Fruit fly (Drosophila melanogaster) whole organism, embryonic: ENCODE results near the gene Pif1A.

Source experiments
- Abd-B ChIP-seq: fragments of 200-800 bp; sonication (Bioruptor generic); optimal IDR thresholded peaks from 2 replicates; lab custom pipeline; 2018; ENCODE audit warnings: missing biosample characterization, mild to moderate bottlenecking, missing genetic modification characterization, moderate library complexity
- Atf-2 ChIP-seq: fragments of 200-800 bp; sonication (Bioruptor generic); optimal IDR thresholded peaks from 2 replicates; lab custom pipeline; 2016; ENCODE audit warnings: missing biosample characterization, missing genetic modification characterization
- B-H2 ChIP-seq: fragments of 200-800 bp; sonication (Bioruptor generic); optimal IDR thresholded peaks from 2 replicates; lab custom pipeline; 2018; ENCODE audit warnings: missing biosample characterization, mild to moderate bottlenecking, missing genetic modification characterization
- CG1024 ChIP-seq: fragments of 200-800 bp; sonication (Bioruptor generic); IDR thresholded peaks from 2 replicates; pipeline ENCODE4 v1.3.6; 2022; ENCODE audit warnings: missing biosample characterization, missing genetic modification characterization
- CG10267 ChIP-seq: fragments of 200-800 bp; sonication (Bioruptor generic); optimal IDR thresholded peaks from 2 replicates; lab custom pipeline; 2018; ENCODE audit warnings: missing biosample characterization, mild to moderate bottlenecking, missing genetic modification characterization, moderate library complexity
- CG10654 ChIP-seq: fragments of 200-800 bp; sonication (Bioruptor generic); optimal IDR thresholded peaks from 2 replicates; lab custom pipeline; 2016; ENCODE audit warnings: missing biosample characterization, missing genetic modification characterization
- CG11085 ChIP-seq: fragments of 200-800 bp; sonication (Bioruptor generic); IDR thresholded peaks from 2 replicates; pipeline ENCODE4 v1.3.6; 2022; ENCODE audit warnings: missing biosample characterization, missing genetic modification characterization
- CG11398 ChIP-seq: fragments of 200-800 bp; sonication (Bioruptor generic); optimal IDR thresholded peaks from 2 replicates; lab custom pipeline; 2016; ENCODE audit warnings: missing biosample characterization, missing genetic modification characterization
- CG11696 ChIP-seq: fragments of 200-800 bp; sonication (Bioruptor generic); IDR thresholded peaks from 2 replicates; pipeline ENCODE4 v1.3.6; 2022; ENCODE audit warnings: missing biosample characterization, missing genetic modification characterization
- CG12155 ChIP-seq: fragments of 200-800 bp; sonication (Bioruptor generic); optimal IDR thresholded peaks from 3 replicates; lab custom pipeline; 2016; ENCODE audit warnings: missing biosample characterization, missing genetic modification characterization
- CG12219 ChIP-seq: fragments of 200-800 bp; sonication (Bioruptor generic); optimal IDR thresholded peaks from 3 replicates; lab custom pipeline; 2018; ENCODE audit warnings: missing biosample characterization, mild to moderate bottlenecking, missing genetic modification characterization
- CG12391 ChIP-seq: fragments of 200-800 bp; sonication (Bioruptor generic); optimal IDR thresholded peaks from 3 replicates; lab custom pipeline; 2018; ENCODE audit warnings: missing biosample characterization, mild to moderate bottlenecking, missing genetic modification characterization, moderate library complexity
- CG12744 ChIP-seq: fragments of 200-800 bp; sonication (Bioruptor generic); optimal IDR thresholded peaks from 2 replicates; lab custom pipeline; 2016; ENCODE audit warnings: missing biosample characterization, missing genetic modification characterization
- CG13624 ChIP-seq: fragments of 200-800 bp; sonication (Bioruptor generic); optimal IDR thresholded peaks from 2 replicates; lab custom pipeline; 2016; ENCODE audit warnings: missing biosample characterization, missing genetic modification characterization
- CG14050 ChIP-seq: fragments of 200-800 bp; sonication (Bioruptor generic); IDR thresholded peaks from 3 replicates; pipeline ENCODE4 v1.3.6; 2022; ENCODE audit warnings: missing biosample characterization, missing genetic modification characterization
- CG14710 ChIP-seq: fragments of 200-800 bp; sonication (Bioruptor generic); optimal IDR thresholded peaks from 3 replicates; lab custom pipeline; 2019; ENCODE audit warnings: missing biosample characterization, mild to moderate bottlenecking, missing genetic modification characterization, moderate library complexity
- CG14860 ChIP-seq: fragments of 200-800 bp; sonication (Bioruptor generic); IDR thresholded peaks from 3 replicates; pipeline ENCODE4 v1.3.6; 2022; ENCODE audit warnings: missing biosample characterization, missing genetic modification characterization; ENCODE audit not compliant: partially characterized antibody
- CG17802 ChIP-seq: fragments of 200-800 bp; sonication (Bioruptor generic); optimal IDR thresholded peaks from 2 replicates; lab custom pipeline; 2018; ENCODE audit warnings: missing biosample characterization, mild to moderate bottlenecking, missing genetic modification characterization, moderate library complexity
- CG17829 ChIP-seq: fragments of 200-800 bp; optimal IDR thresholded peaks from 2 replicates; lab custom pipeline; 2019; ENCODE audit warnings: missing biosample characterization, mild to moderate bottlenecking, missing genetic modification characterization, moderate library complexity
- CG2199 ChIP-seq: fragments of 200-800 bp; sonication (Bioruptor generic); IDR thresholded peaks from 3 replicates; pipeline ENCODE4 v1.3.6; 2022; ENCODE audit warnings: missing biosample characterization, missing genetic modification characterization
- CG31365 ChIP-seq: fragments of 200-800 bp; sonication (Bioruptor generic); optimal IDR thresholded peaks from 2 replicates; lab custom pipeline; 2018; ENCODE audit warnings: missing biosample characterization, mild to moderate bottlenecking, missing genetic modification characterization
- CG43689 ChIP-seq: fragments of 200-800 bp; sonication (Bioruptor generic); IDR thresholded peaks from 2 replicates; pipeline ENCODE4 v1.3.6; 2022; ENCODE audit warnings: missing biosample characterization, missing genetic modification characterization
- CG4404 ChIP-seq: fragments of 200-800 bp; sonication (Bioruptor generic); IDR thresholded peaks from 2 replicates; pipeline ENCODE4 v1.3.6; 2022; ENCODE audit warnings: missing biosample characterization, missing genetic modification characterization
- CG4854 ChIP-seq: fragments of 200-800 bp; sonication (Bioruptor generic); optimal IDR thresholded peaks from 2 replicates; lab custom pipeline; 2016; ENCODE audit warnings: missing biosample characterization, missing genetic modification characterization, inconsistent platforms
- CG7745 ChIP-seq: fragments of 200-800 bp; sonication (Bioruptor generic); optimal IDR thresholded peaks from 2 replicates; lab custom pipeline; 2018; ENCODE audit warnings: missing biosample characterization, mild to moderate bottlenecking, missing genetic modification characterization, moderate library complexity
- CG7928 ChIP-seq: fragments of 200-800 bp; sonication (Bioruptor generic); optimal IDR thresholded peaks from 2 replicates; lab custom pipeline; 2017; ENCODE audit warnings: missing biosample characterization, mild to moderate bottlenecking, missing genetic modification characterization
- CG9437 ChIP-seq: fragments of 200-800 bp; sonication (Bioruptor generic); optimal IDR thresholded peaks from 2 replicates; lab custom pipeline; 2018; ENCODE audit warnings: missing biosample characterization, mild to moderate bottlenecking, missing genetic modification characterization
- D19A ChIP-seq: fragments of 200-800 bp; optimal IDR thresholded peaks from 3 replicates; lab custom pipeline; 2019; ENCODE audit warnings: missing biosample characterization, mild to moderate bottlenecking, missing genetic modification characterization, moderate library complexity
- HLH3B ChIP-seq: fragments of 200-800 bp; sonication (Bioruptor generic); IDR thresholded peaks from 2 replicates; pipeline ENCODE4 v1.3.6; 2022; ENCODE audit warnings: missing biosample characterization, missing genetic modification characterization
- HLH54F ChIP-seq: fragments of 200-800 bp; sonication (Bioruptor generic); optimal IDR thresholded peaks from 3 replicates; lab custom pipeline; 2016; ENCODE audit warnings: missing biosample characterization, missing genetic modification characterization
- Hand ChIP-seq: fragments of 200-800 bp; sonication (Bioruptor generic); optimal IDR thresholded peaks from 2 replicates; lab custom pipeline; 2017; ENCODE audit warnings: mild to moderate bottlenecking, missing biosample characterization, missing genetic modification reagents, missing genetic modification characterization
- HmgD ChIP-seq: fragments of 200-800 bp; sonication (Bioruptor generic); optimal IDR thresholded peaks from 3 replicates; lab custom pipeline; 2016; ENCODE audit warnings: missing biosample characterization, missing genetic modification characterization
- Hsf ChIP-seq: fragments of 200-800 bp; sonication (Bioruptor generic); optimal IDR thresholded peaks from 3 replicates; lab custom pipeline; 2016; ENCODE audit warnings: missing biosample characterization, missing genetic modification characterization
- NK7.1 ChIP-seq: fragments of 200-800 bp; sonication (Bioruptor generic); optimal IDR thresholded peaks from 3 replicates; lab custom pipeline; 2016; ENCODE audit warnings: missing biosample characterization, missing genetic modification characterization
- NfI ChIP-seq: fragments of 200-800 bp; sonication (Bioruptor generic); optimal IDR thresholded peaks from 3 replicates; lab custom pipeline; 2018; ENCODE audit warnings: missing biosample characterization, mild to moderate bottlenecking, missing genetic modification characterization, moderate library complexity
- Six4 ChIP-seq: fragments of 200-800 bp; sonication (Bioruptor generic); optimal IDR thresholded peaks from 2 replicates; lab custom pipeline; 2016; ENCODE audit warnings: missing biosample characterization, missing genetic modification characterization
- amos ChIP-seq: fragments of 200-800 bp; sonication (Bioruptor generic); IDR thresholded peaks from 2 replicates; pipeline ENCODE4 v1.3.6; 2022; ENCODE audit warnings: missing biosample characterization, missing genetic modification characterization; ENCODE audit not compliant: partially characterized antibody
- bowl ChIP-seq: fragments of 200-800 bp; sonication (Bioruptor generic); IDR thresholded peaks from 2 replicates; pipeline ENCODE4 v1.3.6; 2022; ENCODE audit warnings: missing biosample characterization, missing genetic modification characterization
- br ChIP-seq: fragments of >200 bp; optimal IDR thresholded peaks from 2 replicates; lab custom pipeline; 2017
- caup ChIP-seq: fragments of 200-800 bp; sonication (Bioruptor generic); optimal IDR thresholded peaks from 3 replicates; lab custom pipeline; 2017; ENCODE audit warnings: missing biosample characterization, mild to moderate bottlenecking, missing genetic modification characterization, moderate library complexity; ENCODE audit not compliant: severe bottlenecking
- chm ChIP-seq: fragments of 200-800 bp; sonication (Bioruptor generic); IDR thresholded peaks from 2 replicates; pipeline ENCODE4 v1.3.6; 2022; ENCODE audit warnings: missing biosample characterization, missing genetic modification characterization
- crp ChIP-seq, 2 experiments: fragments of 200-800 bp; sonication (Bioruptor generic); optimal IDR thresholded peaks; 2 replicates in 1 of 2; 3 replicates in 1 of 2; lab custom pipeline; 2017; ENCODE audit warnings: missing biosample characterization in 2 of 2, missing genetic modification characterization in 2 of 2, mild to moderate bottlenecking in 1 of 2, moderate library complexity in 1 of 2
- en ChIP-seq: fragments of 200-800 bp; sonication (Bioruptor generic); optimal IDR thresholded peaks from 2 replicates; lab custom pipeline; 2016; ENCODE audit warnings: missing biosample characterization, missing genetic modification characterization
- gem ChIP-seq: fragments of 200-800 bp; sonication (Bioruptor generic); optimal IDR thresholded peaks from 2 replicates; lab custom pipeline; 2019; ENCODE audit warnings: missing biosample characterization, mild to moderate bottlenecking, missing genetic modification characterization, moderate library complexity
- gfzf ChIP-seq: fragments of 200-800 bp; sonication (Bioruptor generic); optimal IDR thresholded peaks from 2 replicates; lab custom pipeline; 2016; ENCODE audit warnings: missing biosample characterization, mild to moderate bottlenecking, missing genetic modification characterization, moderate library complexity
- inv ChIP-seq: fragments of 200-800 bp; sonication (Bioruptor generic); IDR thresholded peaks from 2 replicates; pipeline ENCODE4 v1.3.6; 2022; ENCODE audit warnings: missing biosample characterization, missing genetic modification characterization; ENCODE audit not compliant: partially characterized antibody
- ken ChIP-seq: fragments of 200-800 bp; sonication (Bioruptor generic); IDR thresholded peaks from 3 replicates; pipeline ENCODE4 v1.3.6; 2022; ENCODE audit warnings: missing biosample characterization, missing genetic modification characterization
- p53 ChIP-seq: fragments of 200-800 bp; sonication (Bioruptor generic); optimal IDR thresholded peaks from 2 replicates; lab custom pipeline; 2016; ENCODE audit warnings: missing biosample characterization, missing genetic modification characterization
- pros ChIP-seq: fragments of 200-800 bp; sonication (Bioruptor generic); optimal IDR thresholded peaks from 3 replicates; lab custom pipeline; 2019; ENCODE audit warnings: missing biosample characterization, mild to moderate bottlenecking, missing genetic modification characterization, moderate library complexity
- slou ChIP-seq: fragments of 200-800 bp; sonication (Bioruptor generic); optimal IDR thresholded peaks from 3 replicates; lab custom pipeline; 2016; ENCODE audit warnings: missing biosample characterization, missing genetic modification characterization
- so ChIP-seq: fragments of 200-800 bp; sonication (Bioruptor generic); IDR thresholded peaks from 3 replicates; pipeline ENCODE4 v1.3.6; 2022; ENCODE audit warnings: missing biosample characterization, missing genetic modification characterization

Pif1A gene

DNA sequence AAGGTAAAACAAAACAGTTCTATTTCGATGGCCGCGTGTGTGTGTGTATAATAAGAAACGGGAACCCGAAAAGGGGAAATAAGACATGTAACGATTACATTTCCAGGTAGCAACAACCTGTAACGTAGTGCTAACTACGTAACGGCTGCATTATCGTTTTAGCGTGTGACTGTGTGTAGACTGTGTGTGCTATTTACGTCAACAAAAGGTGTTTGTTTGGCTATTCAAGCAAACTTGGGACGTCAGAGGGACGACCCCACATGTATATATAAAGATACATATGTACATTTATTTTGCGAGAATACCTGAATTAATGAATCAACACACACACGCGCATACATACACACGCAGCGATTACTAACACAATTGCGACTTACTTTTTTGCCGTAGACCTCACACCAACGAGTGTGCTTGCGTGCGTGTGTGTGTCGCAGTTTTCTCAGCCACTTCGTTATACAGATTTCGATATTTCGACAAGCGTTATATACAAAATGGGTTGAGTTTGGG, 18.6 kb upstream of the Pif1A start (continued):
- TF ChIP-seq gfzf (GFP tag; lab: Kevin White, UChicago) = no peak
- no peak for TF ChIP-seq CG4854 (GFP tag; lab: Kevin White, UChicago)
- no peak for TF ChIP-seq CG14710 (tag; lab: Kevin White, UChicago)
- no peak for TF ChIP-seq CG14860
- TF ChIP-seq pros (GFP tag; lab: Kevin White, UChicago) = peak; percentile 32
- no peak for TF ChIP-seq CG17802 (tag; lab: Kevin White, UChicago)
- peak; percentile 55 for TF ChIP-seq caup (GFP tag; lab: Kevin White, UChicago)
- peak; percentile 14; the same call in 1 of the 2 replicates for TF ChIP-seq HLH3B (GFP tag; lab: Robert Waterston, UW)
- TF ChIP-seq CG12391 (tag; lab: Kevin White, UChicago) = no peak
- no peak for TF ChIP-seq Hand (GFP tag; lab: Kevin White, UChicago)
- no peak for TF ChIP-seq bowl (GFP tag; lab: Robert Waterston, UW)
- no peak for TF ChIP-seq HLH54F (GFP tag; lab: Kevin White, UChicago)
- TF ChIP-seq CG12155 (GFP tag; lab: Kevin White, UChicago) = no peak
- peak; percentile 20 for TF ChIP-seq CG12744 (GFP tag; lab: Kevin White, UChicago)
- TF ChIP-seq CG11085 (GFP tag; lab: Robert Waterston, UW) = no peak
- no peak for TF ChIP-seq Six4 (GFP tag; lab: Kevin White, UChicago)
- no peak for TF ChIP-seq CG7745 (tag; lab: Kevin White, UChicago)
- TF ChIP-seq inv (GFP tag; lab: Robert Waterston, UW) = no peak
- peak; percentile 11 for TF ChIP-seq CG12219 (GFP tag; lab: Kevin White, UChicago)
- TF ChIP-seq D19A = no peak
- TF ChIP-seq CG10267 (tag; lab: Kevin White, UChicago) = no peak
- peak; percentile 16 for TF ChIP-seq NK7.1 (GFP tag; lab: Kevin White, UChicago)
- TF ChIP-seq CG10654 = no peak
- TF ChIP-seq HmgD (GFP tag; lab: Kevin White, UChicago) = no peak
- TF ChIP-seq so (GFP tag; lab: Robert Waterston, UW) = peak; percentile 51; the same call in 1 of the 3 replicates
- no peak for TF ChIP-seq NfI
- TF ChIP-seq amos = no peak; the same call in 1 of the 2 replicates
- TF ChIP-seq CG2199 (GFP tag; lab: Robert Waterston, UW) = peak; percentile 42; the same call in 2 of the 3 replicates
- TF ChIP-seq CG13624 (GFP tag; lab: Kevin White, UChicago) = peak; percentile 48
- TF ChIP-seq p53 (GFP tag; lab: Kevin White, UChicago) = no peak
- no peak for TF ChIP-seq Abd-B (GFP tag; lab: Kevin White, UChicago)
- TF ChIP-seq slou = no peak
- no peak for TF ChIP-seq CG17829 (tag; lab: Kevin White, UChicago)
- TF ChIP-seq CG31365 = no peak
- TF ChIP-seq br (lab: Kevin White, UChicago) = no peak
- TF ChIP-seq en (GFP tag; lab: Kevin White, UChicago) = no peak
- TF ChIP-seq CG11696 (GFP tag; lab: Robert Waterston, UW) = peak; percentile 84
- no peak for TF ChIP-seq CG14050 (GFP tag; lab: Robert Waterston, UW)
- TF ChIP-seq CG43689 (GFP tag; lab: Robert Waterston, UW) = no peak
- TF ChIP-seq Atf-2 (GFP tag; lab: Kevin White, UChicago) = peak; percentile 43
- TF ChIP-seq chm (GFP tag; lab: Robert Waterston, UW) = no peak; the same call in 1 of the 2 replicates
- no peak for TF ChIP-seq ken (GFP tag; lab: Robert Waterston, UW)
- TF ChIP-seq Hsf (GFP tag; lab: Kevin White, UChicago) = no peak
- TF ChIP-seq CG11398 (GFP tag; lab: Kevin White, UChicago) = no peak
- no peak for TF ChIP-seq CG7928 (GFP tag; lab: Kevin White, UChicago)
- TF ChIP-seq crp (GFP tag; optimal IDR thresholded peaks at IDR 0.05; lab: Kevin White, UChicago) = no peak
- peak; percentile 96 for TF ChIP-seq CG9437 (GFP tag; lab: Kevin White, UChicago)
- no peak for TF ChIP-seq gem
- no peak for TF ChIP-seq CG4404 (GFP tag; lab: Robert Waterston, UW)
- TF ChIP-seq CG1024 = no peak
- TF ChIP-seq B-H2 (GFP tag; lab: Kevin White, UChicago) = peak; percentile 28
